Fruit fly (Drosophila melanogaster): ENCODE measurements around the gene Task7.

Gene Task7

DNA sequence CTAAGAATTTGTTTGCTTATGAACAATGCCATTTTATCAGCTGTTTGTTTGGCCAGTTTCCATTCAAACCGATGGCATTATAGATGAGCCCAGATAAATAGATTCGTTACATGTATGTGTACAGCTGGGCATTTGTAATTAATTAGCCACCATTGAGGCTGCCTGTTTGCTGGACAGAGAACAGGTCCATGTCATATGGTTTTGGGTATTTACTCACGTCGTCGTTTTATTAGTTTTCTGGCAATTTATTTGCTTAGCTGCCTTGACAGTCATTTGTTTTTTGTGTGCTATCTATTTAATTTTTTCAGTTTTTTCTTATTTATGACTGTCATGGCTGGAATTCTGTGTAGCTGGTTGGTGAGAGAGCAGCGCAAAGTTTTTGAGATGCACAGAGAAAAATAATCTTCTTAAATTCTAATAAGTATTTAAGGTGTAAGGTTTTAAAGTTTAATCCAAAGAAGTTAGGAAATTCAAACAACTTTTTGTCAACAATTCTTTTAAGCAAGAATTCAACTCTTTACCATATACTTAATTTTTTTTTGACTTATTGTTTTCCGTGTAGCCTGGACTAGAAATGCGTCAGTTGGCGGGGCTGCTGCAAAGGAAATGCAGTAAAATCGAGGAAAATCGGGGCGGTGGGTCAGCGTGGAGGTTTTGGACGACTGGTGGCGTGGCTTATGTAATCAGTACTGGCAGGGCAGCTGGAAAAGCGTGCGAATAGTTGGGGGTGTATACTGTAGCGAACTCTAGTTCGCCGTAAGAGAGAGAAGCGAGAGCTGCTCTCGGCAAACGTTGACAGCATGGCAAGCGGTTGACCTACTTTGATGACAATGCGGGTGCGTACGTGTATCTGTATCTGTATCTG, 22.7 kb upstream of the Task7 start (continued):
- TF ChIP-seq crp (GFP tag; optimal IDR thresholded peaks at IDR 0.05) (peak in 1 of 2 experiments; percentile 33), zf30C (GFP tag; optimal IDR thresholded peaks at IDR 0.05) (peak; percentile 36), Nf-YA (GFP tag; IDR thresholded peaks at IDR 0.05) (peak; percentile 81), knrl (GFP tag; IDR thresholded peaks at IDR 0.05; ENCODE audit: partially characterized antibody) (no peak), caup (GFP tag; optimal IDR thresholded peaks at IDR 0.05; ENCODE audit: severe bottlenecking) (peak; percentile 85), gt (GFP tag; IDR thresholded peaks at IDR 0.05) (0 out of 2 replicates have a peak, but pooled peaks have one; percentile 7), CG12155 (GFP tag; optimal IDR thresholded peaks at IDR 0.05) (peak; percentile 80), Hr39 (optimal IDR thresholded peaks at IDR 0.05) (no peak), BEAF-32 (GFP tag; optimal IDR thresholded peaks at IDR 0.05) (no peak), lilli (GFP tag; optimal IDR thresholded peaks at IDR 0.05) (peak; percentile 86), abd-A (tag; optimal IDR thresholded peaks at IDR 0.05) (peak; percentile 40), CG14965 (GFP tag; optimal IDR thresholded peaks at IDR 0.05; ENCODE audit: borderline replicate concordance) (no peak), CG2678 (tag; optimal IDR thresholded peaks at IDR 0.05) (peak; percentile 93), Six4 (GFP tag; optimal IDR thresholded peaks at IDR 0.05) (peak; percentile 77), peb (GFP tag; IDR thresholded peaks at IDR 0.05) (peak; percentile 69), emc (GFP tag; optimal IDR thresholded peaks at IDR 0.05) (peak; percentile 69), lov (optimal IDR thresholded peaks at IDR 0.05) (no peak), lov (GFP tag; IDR thresholded peaks at IDR 0.05) (peak; percentile 79; the same call in 2 of the 3 replicates), Oli (tag; optimal IDR thresholded peaks at IDR 0.05) (peak; percentile 89), CG12769 (tag; optimal IDR thresholded peaks at IDR 0.05) (peak; percentile 56), CG15479 (GFP tag; optimal IDR thresholded peaks at IDR 0.05) (no peak), ro (GFP tag; IDR thresholded peaks at IDR 0.05) (0 out of 2 replicates have a peak, but pooled peaks have one; percentile 26), ems (GFP tag; optimal IDR thresholded peaks at IDR 0.05) (no peak), CG11560 (tag; IDR thresholded peaks at IDR 0.05) (peak; percentile 17; the same call in 1 of the 3 replicates), grau (tag; optimal IDR thresholded peaks at IDR 0.05) (peak; percentile 87), maf-S (GFP tag; optimal IDR thresholded peaks at IDR 0.05) (peak; percentile 78), Sox102F (GFP tag; optimal IDR thresholded peaks at IDR 0.05) (peak; percentile 93), CG4730 (GFP tag; IDR thresholded peaks at IDR 0.05) (peak; percentile 77), CG18619 (GFP tag; optimal IDR thresholded peaks at IDR 0.05) (peak; percentile 79), CoRest (tag; optimal IDR thresholded peaks at IDR 0.05) (peak; percentile 89), da (GFP tag; optimal IDR thresholded peaks at IDR 0.05) (peak; percentile 8), Lpt (GFP tag; optimal IDR thresholded peaks at IDR 0.05) (no peak), CG8359 (GFP tag; optimal IDR thresholded peaks at IDR 0.05; ENCODE audit: borderline replicate concordance) (no peak), chinmo (GFP tag; IDR thresholded peaks at IDR 0.05; ENCODE audit: partially characterized antibody) (peak; percentile 24; the same call in 2 of the 4 replicates), CG30403 (GFP tag; optimal IDR thresholded peaks at IDR 0.05) (peak; percentile 91), CG43689 (GFP tag; IDR thresholded peaks at IDR 0.05) (peak; percentile 60; the same call in 1 of the 2 replicates), Hmx (GFP tag; optimal IDR thresholded peaks at IDR 0.05) (peak; percentile 63), zfh1 (GFP tag; IDR thresholded peaks at IDR 0.05) (peak; percentile 84), CG9932 (GFP tag; IDR thresholded peaks at IDR 0.05) (peak; percentile 79), unpg (GFP tag; optimal IDR thresholded peaks at IDR 0.05) (peak; percentile 91), CG12391 (tag; optimal IDR thresholded peaks at IDR 0.05) (peak; percentile 91), NK7.1 (GFP tag; optimal IDR thresholded peaks at IDR 0.05) (peak; percentile 67), CG17328 (GFP tag; IDR thresholded peaks at IDR 0.05) (peak; percentile 92), ato (GFP tag; IDR thresholded peaks at IDR 0.05; ENCODE audit: partially characterized antibody) (no peak), so (GFP tag; IDR thresholded peaks at IDR 0.05) (peak; percentile 89), Myb (GFP tag; optimal IDR thresholded peaks at IDR 0.05) (peak; percentile 46), CG17361 (GFP tag; IDR thresholded peaks at IDR 0.05) (peak; percentile 88), CG7928 (GFP tag; optimal IDR thresholded peaks at IDR 0.05) (peak; percentile 16)

All from whole organism, embryonic.